Fruit fly (Drosophila melanogaster) Kc167 (cell line): Measurements from ENCODE around the gene CG12541.

Source experiments
- Myc ChIP-seq: fragments of >200 bp; optimal IDR thresholded peaks from 2 replicates; lab custom pipeline; 2017; ENCODE audit warnings: missing external identifiers
- Sin3A ChIP-seq: fragments of >200 bp; optimal IDR thresholded peaks from 2 replicates; lab custom pipeline; 2018; ENCODE audit warnings: missing external identifiers
- h ChIP-seq: fragments of >200 bp; optimal IDR thresholded peaks from 3 replicates; lab custom pipeline; 2018; ENCODE audit warnings: missing external identifiers
- insv ChIP-seq: fragments of >200 bp; optimal IDR thresholded peaks from 3 replicates; lab custom pipeline; 2018; ENCODE audit warnings: missing external identifiers
- psq ChIP-seq: fragments of >200 bp; optimal IDR thresholded peaks from 2 replicates; lab custom pipeline; 2017; ENCODE audit warnings: missing external identifiers
- ttk ChIP-seq: sonication (Bioruptor generic); optimal IDR thresholded peaks from 2 replicates; lab custom pipeline; 2017; ENCODE audit warnings: missing external identifiers

The CG12541 gene

DNA sequence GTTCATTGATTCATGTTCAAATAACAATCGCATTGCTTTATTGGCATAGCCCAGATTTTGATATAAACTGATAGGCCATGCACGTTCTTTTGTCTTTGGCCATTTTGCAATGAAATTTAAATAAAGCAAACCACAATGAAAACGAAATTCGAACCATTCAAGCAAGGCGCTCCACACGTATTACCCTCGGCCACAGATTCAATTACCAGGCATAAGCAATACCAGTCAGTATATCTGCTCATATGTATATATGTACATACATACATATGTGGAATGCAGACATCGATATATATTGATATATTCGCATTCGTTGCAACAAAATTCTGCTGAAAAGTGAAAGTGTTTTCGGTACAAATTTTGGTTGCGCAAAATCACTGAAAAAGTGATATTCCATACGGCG is 70.6 kb downstream of the CG12541 start:
- no peak for TF ChIP-seq ttk
- no peak for TF ChIP-seq Sin3A (lab: Kevin White, UChicago)
- no peak for TF ChIP-seq psq (lab: Kevin White, UChicago)
- no peak for TF ChIP-seq h
- no peak for TF ChIP-seq insv (lab: Kevin White, UChicago)
- no peak for TF ChIP-seq Myc (lab: Kevin White, UChicago)

DNA sequence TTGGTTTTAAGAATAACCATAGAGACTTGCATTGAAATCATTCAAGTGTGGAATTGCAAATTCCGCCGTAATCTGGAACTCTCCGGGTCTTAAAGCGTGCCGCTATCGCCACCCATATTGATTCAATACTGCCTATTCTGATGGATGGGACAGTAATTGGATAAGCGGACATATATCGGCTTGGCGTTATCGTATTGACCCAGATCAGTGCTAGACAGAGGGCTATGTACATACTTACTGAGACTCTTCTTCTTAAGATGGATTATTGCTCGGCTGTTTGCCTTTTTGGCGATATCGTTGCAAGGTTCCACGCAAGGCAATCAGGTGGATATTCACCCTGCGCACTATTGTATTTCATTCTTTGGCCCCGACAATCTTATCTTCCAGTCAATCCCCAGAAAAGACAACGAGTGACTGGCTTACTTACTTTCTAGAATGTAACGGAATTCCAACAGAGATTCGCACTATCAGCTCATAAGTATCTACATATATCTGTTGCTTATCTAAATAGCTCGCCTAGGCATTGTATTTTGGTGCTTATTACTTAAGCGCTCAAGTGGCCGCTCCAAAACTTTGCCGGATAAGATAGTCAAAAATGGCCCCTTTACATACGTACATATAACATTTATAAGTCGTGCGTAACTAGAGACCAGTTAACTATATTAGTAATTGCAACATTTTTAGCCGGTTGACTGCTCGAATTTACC is 71.2 kb downstream of the CG12541 start:
- TF ChIP-seq Myc (lab: Kevin White, UChicago), result no peak
- TF ChIP-seq h, result no peak
- TF ChIP-seq ttk, result no peak
- TF ChIP-seq insv (lab: Kevin White, UChicago), result no peak
- no peak for TF ChIP-seq psq (lab: Kevin White, UChicago)
- no peak for TF ChIP-seq Sin3A (lab: Kevin White, UChicago)

DNA sequence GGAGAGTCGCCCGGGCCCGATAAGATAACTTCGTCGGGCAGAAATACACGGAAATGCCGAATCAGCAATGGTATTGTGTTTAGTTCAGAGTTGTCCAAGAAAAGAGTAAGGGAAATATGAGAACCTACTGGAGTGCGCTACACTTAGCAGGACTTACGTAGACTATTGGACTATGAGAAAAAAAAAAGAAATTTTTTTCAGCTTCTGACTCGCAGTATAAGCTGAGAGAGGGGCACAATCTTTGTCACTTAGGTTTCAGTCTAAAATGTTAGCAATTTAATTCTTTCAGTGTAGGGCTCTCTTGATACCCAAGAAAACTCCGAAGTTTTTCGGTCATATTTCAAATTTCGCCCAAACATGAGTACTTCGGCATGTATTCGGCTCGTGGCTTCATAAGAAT is 72.1 kb downstream of the CG12541 start:
- TF ChIP-seq insv (lab: Kevin White, UChicago) (no peak), Myc (lab: Kevin White, UChicago) (no peak), psq (lab: Kevin White, UChicago) (no peak), h (no peak), ttk (no peak), Sin3A (lab: Kevin White, UChicago) (no peak)

DNA sequence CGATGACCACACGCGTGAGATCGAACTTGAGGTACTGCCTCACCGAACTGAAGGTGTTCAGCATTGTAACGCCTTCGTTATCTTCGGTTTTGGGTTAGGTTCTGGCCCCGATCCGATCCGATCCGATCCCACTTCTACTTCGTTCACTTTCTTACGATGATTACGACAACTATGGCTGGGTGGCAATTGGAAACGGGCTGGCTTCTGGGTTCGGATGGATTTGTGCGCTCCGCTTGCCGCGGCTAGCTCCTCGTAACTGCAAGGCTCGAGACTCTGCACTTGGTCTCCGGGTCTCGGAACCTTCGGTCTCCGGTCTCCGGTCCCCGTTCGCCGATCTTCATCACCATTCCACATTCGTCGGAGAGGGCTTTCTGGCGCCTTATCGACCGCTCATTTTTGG is 72.5 kb downstream of the CG12541 start, which contains the start of gene Inx7:
Gene Inx7, minus strand, starts transcription at position 263 of the 400 bp plus-strand sequence.
- TF ChIP-seq ttk (no peak), psq (lab: Kevin White, UChicago) (no peak), insv (lab: Kevin White, UChicago) (no peak), h (no peak), Sin3A (lab: Kevin White, UChicago) (no peak), Myc (lab: Kevin White, UChicago) (no peak)

DNA sequence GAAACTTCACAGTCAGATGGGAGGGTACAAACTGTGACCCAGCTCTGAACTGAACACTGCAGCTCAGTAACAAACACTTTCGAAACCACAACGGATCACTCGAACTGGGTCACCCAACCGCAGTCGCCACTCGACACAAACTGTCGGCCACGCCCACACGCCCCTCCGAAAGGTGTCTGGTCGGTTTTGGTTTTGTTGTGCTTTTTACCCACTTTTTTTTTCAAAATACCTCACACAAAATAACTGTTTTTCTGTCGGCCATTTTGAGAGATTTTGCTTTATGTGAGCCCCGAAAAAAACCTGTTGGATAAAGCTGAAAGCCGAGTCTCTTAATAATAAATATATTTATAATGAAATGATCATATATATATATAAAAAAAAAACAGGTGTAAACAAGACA is 74.6 kb downstream of the CG12541 start, which contains the start of gene ogre:
Gene ogre, minus strand, starts transcription at position 33 of the 400 bp plus-strand sequence.
- no peak for TF ChIP-seq ttk
- no peak for TF ChIP-seq insv (lab: Kevin White, UChicago)
- TF ChIP-seq Myc (lab: Kevin White, UChicago), result no peak
- TF ChIP-seq psq (lab: Kevin White, UChicago), result no peak
- no peak for TF ChIP-seq Sin3A (lab: Kevin White, UChicago)
- TF ChIP-seq h, result no peak

DNA sequence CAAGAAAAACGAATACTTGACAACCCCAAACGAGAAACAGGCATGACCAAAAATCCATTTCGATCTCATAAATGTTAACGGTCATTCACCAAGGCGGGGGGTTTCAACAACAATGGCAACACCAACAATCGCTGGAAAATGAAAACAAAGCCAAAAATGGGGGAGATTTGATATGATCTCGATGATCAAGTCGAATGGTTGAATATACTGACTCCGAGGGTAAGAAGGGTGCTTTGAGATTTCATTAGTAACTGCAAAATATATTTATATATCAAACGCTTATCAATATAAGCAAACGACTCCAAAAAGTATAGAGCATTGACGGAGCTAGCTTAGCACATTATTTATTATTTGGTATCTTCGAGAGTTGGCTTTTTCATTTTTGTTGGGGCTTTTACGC is 75.7 kb downstream of the CG12541 start:
- TF ChIP-seq Sin3A (lab: Kevin White, UChicago), result no peak
- TF ChIP-seq insv (lab: Kevin White, UChicago), result no peak
- TF ChIP-seq ttk, result no peak
- TF ChIP-seq psq (lab: Kevin White, UChicago), result no peak
- no peak for TF ChIP-seq Myc (lab: Kevin White, UChicago)
- no peak for TF ChIP-seq h

DNA sequence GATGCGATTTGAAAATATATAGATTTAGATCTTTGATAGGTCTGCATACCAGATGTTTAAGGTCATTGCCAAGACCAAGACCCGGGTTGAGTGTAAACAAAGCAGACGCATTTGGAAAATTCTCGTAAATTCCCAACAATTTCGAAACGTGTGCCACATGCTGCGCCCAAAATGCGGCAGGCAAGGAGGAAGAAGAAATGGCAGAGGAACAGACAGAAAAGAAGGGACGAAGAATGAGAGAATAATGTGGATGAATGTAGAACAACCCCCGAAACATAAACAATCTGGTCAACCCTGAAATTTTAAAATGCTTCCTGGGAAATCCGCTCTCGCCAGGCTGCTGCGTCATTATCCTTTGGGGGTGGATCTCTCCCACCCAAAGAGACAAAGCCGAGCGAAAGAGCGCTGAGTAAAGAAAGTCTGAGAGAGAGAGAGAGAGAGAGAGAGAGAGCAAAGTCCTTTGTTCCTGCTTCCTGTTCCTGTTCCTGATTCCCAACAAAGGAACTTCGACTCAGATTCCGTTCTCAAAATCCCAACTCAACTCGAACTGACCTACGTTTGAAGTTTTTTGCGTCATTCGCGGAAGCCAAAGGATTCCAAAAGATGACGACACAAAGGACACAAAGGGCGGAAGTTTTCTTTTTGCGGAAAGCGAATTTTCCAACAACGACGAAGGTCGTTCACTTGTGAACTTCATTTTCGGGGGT is 77.1 kb downstream of the CG12541 start:
- no peak for TF ChIP-seq Sin3A (lab: Kevin White, UChicago)
- TF ChIP-seq Myc (lab: Kevin White, UChicago), result no peak
- no peak for TF ChIP-seq ttk
- no peak for TF ChIP-seq psq (lab: Kevin White, UChicago)
- TF ChIP-seq insv (lab: Kevin White, UChicago), result no peak
- no peak for TF ChIP-seq h

DNA sequence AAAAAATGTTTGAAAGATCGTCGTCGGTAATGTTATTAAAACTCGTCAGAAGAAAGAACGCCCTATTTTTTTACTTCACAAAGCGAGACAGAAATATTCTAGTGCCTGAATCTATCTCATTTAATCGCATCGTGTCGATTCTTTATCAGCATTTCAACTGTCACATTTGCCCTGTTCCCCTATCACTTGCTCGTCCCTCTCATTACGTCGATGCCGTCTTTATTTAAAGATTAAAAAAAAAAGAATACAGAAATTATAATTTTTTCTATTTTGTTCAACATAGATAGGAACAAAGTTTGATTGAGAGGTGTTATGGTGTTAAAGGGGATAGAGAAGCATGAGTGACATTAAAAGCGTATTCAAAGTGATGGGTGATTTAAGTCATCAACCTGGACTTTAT is 77.8 kb downstream of the CG12541 start:
- no peak for TF ChIP-seq insv (lab: Kevin White, UChicago)
- TF ChIP-seq h, result no peak
- TF ChIP-seq ttk, result no peak
- no peak for TF ChIP-seq Sin3A (lab: Kevin White, UChicago)
- TF ChIP-seq Myc (lab: Kevin White, UChicago), result no peak

DNA sequence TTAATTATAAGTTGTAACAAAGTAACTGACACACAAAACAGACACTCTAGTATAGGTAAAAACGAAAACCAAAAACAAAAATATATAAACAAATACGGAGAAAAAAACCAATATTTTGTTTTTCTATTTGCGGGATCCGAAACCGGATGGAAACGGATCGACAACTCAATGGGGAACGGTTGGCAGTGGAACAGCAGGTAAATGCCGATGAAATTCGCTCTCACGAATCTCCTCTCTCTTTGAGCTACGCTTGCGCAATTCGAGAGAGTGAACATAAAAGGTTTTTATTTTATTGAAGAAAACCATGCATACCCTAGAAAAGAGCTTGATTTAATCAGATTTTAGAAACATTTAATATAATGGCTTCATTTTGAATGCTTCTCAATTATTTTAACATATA is 78.8 kb downstream of the CG12541 start:
- TF ChIP-seq h, result no peak
- no peak for TF ChIP-seq psq (lab: Kevin White, UChicago)
- no peak for TF ChIP-seq ttk
- TF ChIP-seq Sin3A (lab: Kevin White, UChicago), result no peak

DNA sequence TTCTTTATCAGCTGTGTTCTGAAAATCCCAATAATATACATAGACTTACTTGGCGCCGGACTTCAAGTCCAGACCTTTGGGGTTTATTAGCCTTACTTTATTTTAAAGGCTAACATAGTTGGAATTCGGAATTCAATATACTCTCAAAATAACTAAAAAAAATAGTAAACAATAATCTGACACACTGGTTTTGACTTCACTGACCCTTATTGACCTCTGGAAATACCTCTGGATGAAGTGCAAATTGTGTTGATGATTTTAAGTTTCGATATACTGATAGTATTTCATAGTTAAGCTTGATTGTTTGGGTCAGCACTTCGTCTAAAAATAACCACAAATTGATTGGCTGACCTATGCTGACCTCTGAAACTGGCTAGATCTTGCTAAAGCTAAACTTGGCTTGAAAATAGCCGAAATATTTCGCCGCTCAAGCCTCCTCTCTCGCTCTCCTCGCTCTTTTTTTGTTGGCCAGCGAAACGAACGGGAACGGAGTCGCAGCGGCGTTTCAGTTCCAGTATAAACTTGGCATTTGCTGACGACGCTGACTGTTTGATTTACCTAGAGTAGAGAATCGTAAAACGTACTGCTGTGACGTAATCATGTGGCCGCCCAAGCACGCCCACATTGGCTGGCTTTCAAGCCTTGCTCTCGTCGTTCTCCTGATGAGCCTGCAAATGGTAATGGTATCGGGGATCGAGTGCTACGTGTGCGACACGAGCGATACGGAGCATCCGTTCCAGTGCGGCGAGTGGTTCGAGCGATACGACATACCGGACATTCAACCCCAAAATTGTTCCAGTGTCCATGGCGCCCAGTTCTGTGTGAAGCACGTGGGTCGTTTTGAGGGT is 79.6 kb downstream of the CG12541 start, which contains the start of gene bou:
Gene bou, plus strand, starts transcription at position 507 of the 848 bp plus-strand sequence.
- TF ChIP-seq h (no peak), Myc (lab: Kevin White, UChicago) (no peak), ttk (no peak), insv (lab: Kevin White, UChicago) (no peak), psq (lab: Kevin White, UChicago) (no peak), Sin3A (lab: Kevin White, UChicago) (no peak)

DNA sequence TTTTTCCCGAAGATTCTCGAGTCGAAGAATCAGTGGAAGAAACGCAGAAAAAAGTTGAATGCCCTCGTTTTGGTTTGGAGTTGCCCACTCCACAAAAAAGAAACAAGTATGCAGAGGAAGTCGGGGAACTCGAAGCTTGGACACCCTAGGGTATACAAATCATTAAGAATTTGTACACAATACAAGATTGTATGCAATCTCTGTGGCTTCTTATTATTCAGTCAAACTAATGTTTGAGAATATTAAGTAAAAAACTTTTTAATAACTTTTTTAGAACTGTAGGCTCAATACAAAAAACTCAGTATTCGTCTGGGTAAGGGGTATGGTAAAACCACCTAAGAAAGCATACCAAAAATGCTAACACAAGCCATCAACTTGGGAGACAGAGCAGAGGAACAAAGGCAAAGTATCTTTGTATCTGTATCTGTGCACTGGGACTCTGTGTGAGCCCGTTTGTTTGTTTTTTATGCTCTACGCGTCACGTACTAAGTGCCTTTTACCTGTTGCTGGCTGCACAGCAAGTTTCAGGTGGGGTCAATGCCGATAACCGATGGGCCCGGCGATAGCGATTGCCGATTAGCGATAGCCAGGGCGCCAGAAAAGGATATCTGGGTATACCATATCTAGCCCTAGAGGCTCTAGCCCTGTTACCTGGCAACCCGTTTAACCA is 80.5 kb downstream of the CG12541 start:
- no peak for TF ChIP-seq insv (lab: Kevin White, UChicago)
- no peak for TF ChIP-seq h
- no peak for TF ChIP-seq Myc (lab: Kevin White, UChicago)
- TF ChIP-seq psq (lab: Kevin White, UChicago), result no peak
- no peak for TF ChIP-seq Sin3A (lab: Kevin White, UChicago)
- TF ChIP-seq ttk, result no peak
